Worm (Caenorhabditis elegans) whole organism, L1 larva: ENCODE results near the gene ZK792.12.

Experiments
- C34B4.2 ChIP-seq: sonication (generic microtip); optimal IDR thresholded peaks from 2 replicates; lab custom pipeline; 2017; ENCODE audit warnings: mild to moderate bottlenecking, missing genetic modification characterization, missing compliant biosample characterization
- F16B12.6 ChIP-seq: fragments of 150-350 bp; optimal IDR thresholded peaks from 2 replicates; lab custom pipeline; 2014; ENCODE audit warnings: missing biosample characterization, missing genetic modification characterization
- aha-1 ChIP-seq: fragments of 150-350 bp; optimal IDR thresholded peaks from 2 replicates; lab custom pipeline; 2014; ENCODE audit warnings: missing biosample characterization, missing genetic modification characterization
- alr-1 ChIP-seq: fragments of 200-800 bp; sonication (Bioruptor generic); optimal IDR thresholded peaks from 2 replicates; lab custom pipeline; 2018; ENCODE audit warnings: borderline replicate concordance, mild to moderate bottlenecking, missing genetic modification characterization, missing compliant biosample characterization
- aly-2 ChIP-seq: fragments of 150-350 bp; optimal IDR thresholded peaks from 2 replicates; lab custom pipeline; 2014; ENCODE audit warnings: missing biosample characterization, missing genetic modification characterization
- ama-1 ChIP-seq: fragments of 150-350 bp; optimal IDR thresholded peaks from 2 replicates; lab custom pipeline; 2014
- ceh-88 ChIP-seq: fragments of 200-800 bp; sonication (Bioruptor generic); IDR thresholded peaks from 2 replicates; pipeline ENCODE4 v1.3.6; 2022; ENCODE audit warnings: missing genetic modification characterization, missing compliant biosample characterization
- ceh-90 ChIP-seq: sonication (generic microtip); optimal IDR thresholded peaks from 2 replicates; lab custom pipeline; 2016; ENCODE audit warnings: missing genetic modification characterization, missing compliant biosample characterization
- dsc-1 ChIP-seq: sonication (generic microtip); optimal IDR thresholded peaks from 2 replicates; lab custom pipeline; 2016; ENCODE audit warnings: mild to moderate bottlenecking, missing genetic modification characterization, missing compliant biosample characterization
- egl-13 ChIP-seq: sonication (generic microtip); optimal IDR thresholded peaks from 2 replicates; lab custom pipeline; 2016; ENCODE audit warnings: missing genotype, missing genetic modification reagents, missing genetic modification characterization, missing compliant biosample characterization
- egl-27 ChIP-seq, 2 experiments: fragments of 150-350 bp in 1 of 2; sonication (generic microtip); optimal IDR thresholded peaks; 3 replicates each; lab custom pipeline; 2017 to 2018; ENCODE audit warnings: missing biosample characterization in 2 of 2, missing genetic modification characterization in 2 of 2, missing genetic modification reagents in 2 of 2
- elt-2 ChIP-seq: sonication (generic microtip); optimal IDR thresholded peaks from 2 replicates; lab custom pipeline; 2016; ENCODE audit warnings: missing genetic modification characterization, mild to moderate bottlenecking, inconsistent platforms, missing compliant biosample characterization, missing genetic modification reagents
- fkh-10 ChIP-seq: sonication (generic microtip); optimal IDR thresholded peaks from 2 replicates; lab custom pipeline; 2017; ENCODE audit warnings: missing biosample characterization, missing genetic modification reagents, missing genetic modification characterization
- fos-1 ChIP-seq: fragments of 150-350 bp; optimal IDR thresholded peaks from 2 replicates; lab custom pipeline; 2014; ENCODE audit warnings: missing biosample characterization, missing genetic modification characterization
- grh-1 ChIP-seq: fragments of 200-800 bp; sonication (Bioruptor generic); IDR thresholded peaks from 2 replicates; pipeline ENCODE4 v1.3.6; 2022; ENCODE audit warnings: missing genetic modification reagents, missing genetic modification characterization, missing compliant biosample characterization
- hlh-17 ChIP-seq: fragments of 200-800 bp; sonication (Bioruptor generic); optimal IDR thresholded peaks from 2 replicates; lab custom pipeline; 2018; ENCODE audit warnings: missing genetic modification characterization, mild to moderate bottlenecking, missing compliant biosample characterization, moderate library complexity, borderline replicate concordance
- lin-13 ChIP-seq: fragments of 150-350 bp; optimal IDR thresholded peaks from 2 replicates; lab custom pipeline; 2014; ENCODE audit warnings: missing biosample characterization, missing genetic modification reagents, missing genetic modification characterization
- lin-14 ChIP-seq: fragments of 200-800 bp; sonication (Bioruptor generic); optimal IDR thresholded peaks from 2 replicates; lab custom pipeline; 2018; ENCODE audit warnings: mild to moderate bottlenecking, missing genetic modification characterization, moderate library complexity, missing compliant biosample characterization
- lin-15B ChIP-seq: fragments of 150-350 bp; sonication (generic microtip); optimal IDR thresholded peaks from 3 replicates; lab custom pipeline; 2014; ENCODE audit warnings: missing biosample characterization, missing genetic modification characterization
- lin-35 ChIP-seq, 2 experiments: fragments of 150-350 bp; optimal IDR thresholded peaks; 2 replicates each; lab custom pipeline; 2014; ENCODE audit warnings: missing biosample characterization in 2 of 2, missing genetic modification characterization in 2 of 2, missing genetic modification reagents in 2 of 2
- lsy-2 ChIP-seq, 2 experiments: fragments of 150-350 bp; optimal IDR thresholded peaks; 2 replicates each; lab custom pipeline; 2014; ENCODE audit warnings: missing biosample characterization in 2 of 2, missing genetic modification characterization in 2 of 2
- mdl-1 ChIP-seq, 2 experiments: fragments of 150-350 bp; optimal IDR thresholded peaks; 2 replicates each; lab custom pipeline; 2014 to 2017; ENCODE audit warnings: missing biosample characterization in 2 of 2, missing genetic modification characterization in 2 of 2, inconsistent platforms in 1 of 2
- mep-1 ChIP-seq: fragments of 150-350 bp; optimal IDR thresholded peaks from 2 replicates; lab custom pipeline; 2014; ENCODE audit warnings: missing biosample characterization, missing genetic modification characterization
- nhr-11 ChIP-seq: fragments of 150-350 bp; optimal IDR thresholded peaks from 2 replicates; lab custom pipeline; 2014; ENCODE audit warnings: missing biosample characterization, missing genetic modification characterization
- nhr-12 ChIP-seq: sonication (generic microtip); optimal IDR thresholded peaks from 2 replicates; lab custom pipeline; 2017; ENCODE audit warnings: missing biosample characterization, missing genetic modification characterization
- nhr-20 ChIP-seq: sonication (generic microtip); optimal IDR thresholded peaks from 2 replicates; lab custom pipeline; 2016; ENCODE audit warnings: mild to moderate bottlenecking, missing genetic modification characterization, missing compliant biosample characterization
- nhr-237 ChIP-seq: fragments of 150-350 bp; optimal IDR thresholded peaks from 2 replicates; lab custom pipeline; 2014; ENCODE audit warnings: missing biosample characterization, missing genetic modification characterization
- nhr-77 ChIP-seq: fragments of 150-350 bp; optimal IDR thresholded peaks from 2 replicates; lab custom pipeline; 2014; ENCODE audit warnings: missing biosample characterization, missing genetic modification characterization
- nhr-84 ChIP-seq: sonication (generic microtip); optimal IDR thresholded peaks from 2 replicates; lab custom pipeline; 2017; ENCODE audit warnings: missing biosample characterization, missing genetic modification characterization
- nhr-85 ChIP-seq: sonication (generic microtip); peaks from one replicate; lab custom pipeline; 2016; ENCODE audit warnings: missing genetic modification characterization, inconsistent platforms, missing compliant biosample characterization
- pag-3 ChIP-seq: sonication (generic microtip); optimal IDR thresholded peaks from 2 replicates; lab custom pipeline; 2017; ENCODE audit warnings: missing genetic modification characterization, mild to moderate bottlenecking, missing compliant biosample characterization, antibody characterized with exemption, borderline replicate concordance; ENCODE audit not compliant: insufficient read depth
- pax-3 ChIP-seq: fragments of 200-800 bp; sonication (Bioruptor generic); optimal IDR thresholded peaks from 2 replicates; lab custom pipeline; 2018; ENCODE audit warnings: mild to moderate bottlenecking, missing genetic modification characterization, moderate library complexity, missing compliant biosample characterization
- unc-30 ChIP-seq: sonication (generic microtip); optimal IDR thresholded peaks from 2 replicates; lab custom pipeline; 2017; ENCODE audit warnings: missing biosample characterization, missing genetic modification characterization
- unc-62 ChIP-seq: fragments of 150-350 bp; optimal IDR thresholded peaks from 2 replicates; lab custom pipeline; 2014; ENCODE audit warnings: missing biosample characterization, missing genetic modification reagents, missing genetic modification characterization
- vab-15 ChIP-seq: sonication (generic microtip); optimal IDR thresholded peaks from 2 replicates; lab custom pipeline; 2017; ENCODE audit warnings: missing genotype, mild to moderate bottlenecking, missing genetic modification characterization, missing compliant biosample characterization
- zag-1 ChIP-seq: fragments of 150-350 bp; optimal IDR thresholded peaks from 2 replicates; lab custom pipeline; 2014; ENCODE audit warnings: missing biosample characterization, missing genetic modification characterization
- zip-4 ChIP-seq: fragments of 200-800 bp; sonication (Bioruptor generic); optimal IDR thresholded peaks from 2 replicates; lab custom pipeline; 2018; ENCODE audit warnings: mild to moderate bottlenecking, missing genetic modification characterization, moderate library complexity, missing compliant biosample characterization

ZK792.12 gene

ce11 chrIV:11676054-11676453, 17.5 kb upstream of the ZK792.12 start, which contains the start of gene inx-9:
inx-9 (plus strand) TSS chrIV:11676354.
- no peak for TF ChIP-seq nhr-237
- no peak for TF ChIP-seq aha-1 (tag; lab: Kevin White, UChicago)
- no peak for TF ChIP-seq zag-1 (tag; lab: Kevin White, UChicago)

- no peak for TF ChIP-seq vab-15 (tag; lab: Kevin White, UChicago)
- no peak for TF ChIP-seq aly-2 (tag; lab: Kevin White, UChicago)
- no peak for TF ChIP-seq egl-27 (tag; optimal IDR thresholded peaks at IDR 0.05; lab: Kevin White, UChicago)
- TF ChIP-seq hlh-17 (GFP tag; lab: Kevin White, UChicago) = no peak
- no peak for TF ChIP-seq fos-1 (tag; lab: Kevin White, UChicago)
- no peak for TF ChIP-seq lsy-2 (tag; optimal IDR thresholded peaks at IDR 0.05; lab: Kevin White, UChicago)
- TF ChIP-seq nhr-11 (tag; lab: Kevin White, UChicago) = no peak
- no peak for TF ChIP-seq elt-2 (tag; lab: Kevin White, UChicago)
- no peak for TF ChIP-seq nhr-20
- TF ChIP-seq fkh-10 (GFP tag; lab: Kevin White, UChicago) = no peak
- no peak for TF ChIP-seq zag-1 (tag; lab: Kevin White, UChicago)
- TF ChIP-seq nhr-85 (tag; lab: Kevin White, UChicago) = no peak
- TF ChIP-seq C34B4.2 = no peak
These were observed 11.7 kb upstream of the ZK792.12 start, which contains the start of gene ZK792.4 for ce11 chrIV:11681905-11682304. ZK792.4 (minus strand) TSS chrIV:11682005.

DNA sequence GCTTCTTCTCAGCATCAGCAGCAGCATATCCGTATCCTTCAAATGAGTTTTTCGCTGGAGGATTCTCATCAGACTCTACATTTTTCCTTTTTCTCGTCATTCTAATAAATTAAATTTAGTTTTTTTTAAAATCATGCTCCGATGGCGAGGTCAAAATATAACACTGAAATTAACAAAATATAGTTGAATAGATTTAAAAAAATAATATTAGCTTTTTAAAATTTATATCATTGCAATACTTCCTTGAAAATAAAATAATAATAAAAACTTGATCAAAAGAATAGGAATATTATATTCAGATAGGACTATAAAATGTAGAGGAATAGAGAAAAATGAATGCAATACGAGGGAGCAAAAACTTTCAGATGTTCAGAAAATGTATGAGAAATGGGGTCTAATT, 5.6 kb upstream of the ZK792.12 start, which contains the start of gene ZK792.5:
ZK792.5 (minus strand) TSS at position 101 of the 400 bp plus-strand sequence.
- TF ChIP-seq dsc-1 (tag; lab: Kevin White, UChicago) (no peak), mdl-1 (tag; optimal IDR thresholded peaks at IDR 0.05; lab: Kevin White, UChicago) (no peak), egl-13 (tag; lab: Kevin White, UChicago) (no peak), alr-1 (no peak), nhr-12 (tag; lab: Kevin White, UChicago) (no peak), ama-1 (lab: Kevin White, UChicago) (no peak), unc-30 (no peak), nhr-77 (tag; lab: Kevin White, UChicago) (no peak), mep-1 (tag; lab: Kevin White, UChicago) (no peak), lin-35 (GFP tag; optimal IDR thresholded peaks at IDR 0.05; lab: Kevin White, UChicago) (no peak), lin-13 (GFP tag; lab: Kevin White, UChicago) (no peak), unc-62 (GFP tag; lab: Kevin White, UChicago) (no peak), nhr-11 (tag; lab: Kevin White, UChicago) (no peak), aha-1 (tag; lab: Kevin White, UChicago) (no peak), zip-4 (GFP tag; lab: Kevin White, UChicago) (no peak), hlh-17 (GFP tag; lab: Kevin White, UChicago) (no peak), lin-15B (no peak), pag-3 (tag; lab: Kevin White, UChicago) (no peak), nhr-84 (no peak), ceh-90 (tag; lab: Kevin White, UChicago) (no peak)

DNA sequence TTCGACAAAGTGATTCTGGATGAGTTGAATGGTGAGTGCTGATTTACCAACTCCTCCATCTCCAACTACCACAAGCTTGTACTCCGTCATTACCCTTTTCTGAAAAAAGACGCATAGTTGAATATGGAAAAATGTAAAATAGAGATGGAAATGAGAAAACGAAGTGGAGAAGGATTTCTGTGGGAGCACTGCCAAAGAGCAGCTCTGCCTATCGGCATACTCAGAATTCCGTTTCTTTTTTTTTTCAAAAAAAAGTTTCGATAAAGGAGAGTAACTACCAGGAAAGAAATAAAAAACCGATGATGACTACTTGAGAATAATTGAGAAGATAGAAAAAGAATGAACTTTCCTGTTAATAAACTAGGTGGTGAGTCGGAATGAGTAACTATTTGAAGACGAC, 2.6 kb upstream of the ZK792.12 start, which contains the start of gene let-60:
let-60 (minus strand) TSS at position 101 of the 400 bp plus-strand sequence.
- TF ChIP-seq F16B12.6 (tag; lab: Kevin White, UChicago) (no peak), ceh-88 (GFP tag; lab: Robert Waterston, UW) (no peak), lin-14 (GFP tag; lab: Kevin White, UChicago) (no peak), lin-35 (GFP tag; optimal IDR thresholded peaks at IDR 0.05; lab: Kevin White, UChicago) (no peak), egl-27 (tag; optimal IDR thresholded peaks at IDR 0.05; lab: Kevin White, UChicago) (no peak), grh-1 (GFP tag; lab: Robert Waterston, UW) (no peak), pax-3 (no peak), lin-13 (GFP tag; lab: Kevin White, UChicago) (no peak), aly-2 (tag; lab: Kevin White, UChicago) (no peak)
- TF ChIP-seq, all 84 proteins: peak for 0
